Worm (Caenorhabditis elegans) whole organism, L4/young adult: Measurements from ENCODE around the gene T13F2.6.

Experiments used
- W03F9.2 ChIP-seq: fragments of 150-350 bp; optimal IDR thresholded peaks from 2 replicates; lab custom pipeline; 2014; ENCODE audit warnings: missing biosample characterization, missing genetic modification characterization
- him-1 ChIP-seq: sonication (generic microtip); optimal IDR thresholded peaks from 2 replicates; lab custom pipeline; 2016; ENCODE audit warnings: missing genotype, missing genetic modification reagents, missing genetic modification characterization, missing compliant biosample characterization

DNA sequence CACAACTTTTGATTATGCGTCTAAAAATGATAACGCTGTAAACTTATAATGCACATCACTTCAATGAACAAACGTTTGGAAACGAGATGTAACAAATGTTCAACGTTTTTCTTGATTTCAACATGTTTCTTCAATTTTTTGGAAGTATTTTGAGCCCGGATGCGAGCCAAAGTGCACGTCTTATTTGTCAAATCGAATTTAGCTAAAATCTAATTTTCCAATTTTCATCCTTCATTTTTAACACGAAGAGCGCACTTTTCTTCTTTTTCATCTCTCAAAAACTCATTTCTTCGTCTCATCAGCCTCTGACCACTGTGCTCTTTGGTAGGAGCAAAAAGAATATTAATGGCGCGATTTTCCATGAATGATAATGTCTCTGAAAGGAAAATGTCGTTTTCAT is 20.2 kb downstream of the T13F2.6 start:
- TF ChIP-seq him-1 (no peak), W03F9.2 (no peak)
